Fruit fly (Drosophila melanogaster): ENCODE data around the gene Ir75a.

Ir75a gene

DNA sequence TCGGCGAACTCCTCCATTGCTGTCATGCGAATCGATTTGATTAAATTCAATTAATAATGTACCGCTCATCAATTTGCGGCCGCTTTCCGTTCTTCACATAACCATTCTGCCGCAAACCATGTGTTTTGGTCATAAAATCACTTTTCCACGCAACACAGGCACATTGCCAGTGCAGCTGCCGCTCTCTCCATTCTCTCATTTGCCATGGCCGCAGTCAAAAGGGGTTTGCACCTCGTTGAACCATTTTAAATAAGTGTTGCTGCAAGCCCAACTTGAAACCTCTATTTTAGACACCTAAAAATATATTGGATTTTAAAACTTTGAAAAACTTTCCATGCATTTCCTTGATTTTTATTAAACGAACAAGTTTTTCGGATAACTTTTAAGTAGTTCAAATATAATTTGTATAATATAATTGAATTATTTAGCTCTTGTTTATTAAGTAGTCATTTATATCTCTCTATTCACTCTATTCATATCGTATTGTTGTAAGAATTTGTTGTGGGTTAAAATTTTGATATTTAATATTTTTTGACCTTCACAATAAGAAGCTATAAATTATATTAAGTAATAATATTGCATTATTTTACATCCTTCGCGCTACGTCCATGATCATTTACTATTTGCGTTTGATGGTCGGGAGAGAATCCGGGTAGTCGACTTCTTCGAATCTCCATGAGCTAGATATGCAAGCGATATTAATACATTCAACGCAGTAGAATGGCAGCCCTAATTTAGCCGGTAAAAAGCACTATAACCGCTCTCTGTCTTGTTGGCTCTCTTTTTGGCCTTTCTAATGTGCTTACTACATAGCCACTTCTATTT lies 39.1 kb upstream of the Ir75a start, which contains the start of gene CG5535 (continued):
- TF ChIP-seq fd59A (GFP tag; optimal IDR thresholded peaks at IDR 0.05) (peak; percentile 60), CG3032 (tag; optimal IDR thresholded peaks at IDR 0.05) (peak; percentile 75), CG11762 (GFP tag; optimal IDR thresholded peaks at IDR 0.05; ENCODE audit: insufficient read depth) (peak; percentile 47), CG4318 (GFP tag; optimal IDR thresholded peaks at IDR 0.05) (peak; percentile 88), CG8119 (GFP tag; IDR thresholded peaks at IDR 0.05) (peak; percentile 77), Sox14 (GFP tag; optimal IDR thresholded peaks at IDR 0.05) (peak; percentile 41), vri (GFP tag; optimal IDR thresholded peaks at IDR 0.05) (peak; percentile 12), cyc (GFP tag; optimal IDR thresholded peaks at IDR 0.05) (peak; percentile 2), pdm3 (GFP tag; optimal IDR thresholded peaks at IDR 0.05) (peak; percentile 64), fkh (GFP tag; optimal IDR thresholded peaks at IDR 0.05) (peak; percentile 68), Eip78C (GFP tag) (peak; percentile 90), CG10669 (GFP tag; optimal IDR thresholded peaks at IDR 0.05) (peak; percentile 57), CG10631 (GFP tag; optimal IDR thresholded peaks at IDR 0.05) (peak; percentile 83), dac (GFP tag; optimal IDR thresholded peaks at IDR 0.05) (peak; percentile 60), Ets21C (GFP tag; optimal IDR thresholded peaks at IDR 0.05) (no peak), CG16779 (tag; optimal IDR thresholded peaks at IDR 0.05) (peak; percentile 74), CG34406 (GFP tag; optimal IDR thresholded peaks at IDR 0.05) (peak; percentile 56), dsx (GFP tag; optimal IDR thresholded peaks at IDR 0.05; ENCODE audit: poor library complexity, severe bottlenecking) (peak; percentile 50), CG9139 (GFP tag; optimal IDR thresholded peaks at IDR 0.05) (peak; percentile 50), CG6854 (GFP tag; optimal IDR thresholded peaks at IDR 0.05) (no peak)

DNA sequence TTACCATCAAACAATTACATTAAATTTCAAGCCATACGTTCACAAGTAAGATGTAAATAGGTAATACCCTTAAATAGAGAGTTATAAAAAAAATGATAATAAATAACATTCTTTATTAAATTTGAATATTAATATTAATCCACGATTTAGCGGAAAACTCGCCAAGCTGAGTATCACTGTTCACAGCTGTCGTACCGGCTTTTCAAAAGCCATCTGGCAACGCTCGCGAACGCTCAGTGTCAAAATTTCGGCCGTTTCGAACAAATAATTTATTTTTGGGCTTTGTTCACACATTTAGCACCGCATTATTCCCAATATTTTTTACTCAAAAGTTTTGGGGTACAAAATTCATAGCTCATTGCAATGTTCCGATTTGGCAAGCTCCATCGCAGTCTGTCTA lies 31.8 kb upstream of the Ir75a start, which contains the start of gene TrpRS-m:
TrpRS-m (plus strand) TSS at position 211 of the 400 bp plus-strand sequence.
- TF ChIP-seq CG34406 (GFP tag; optimal IDR thresholded peaks at IDR 0.05) (no peak), Sox14 (GFP tag; optimal IDR thresholded peaks at IDR 0.05) (peak; percentile 6), CG6276 (GFP tag; optimal IDR thresholded peaks at IDR 0.05) (no peak), Smox (GFP tag; optimal IDR thresholded peaks at IDR 0.05) (no peak), achi (GFP tag; optimal IDR thresholded peaks at IDR 0.05) (peak; percentile 81), pdm3 (GFP tag; optimal IDR thresholded peaks at IDR 0.05) (no peak), esn (GFP tag; optimal IDR thresholded peaks at IDR 0.05) (peak; percentile 6), Eip93F (GFP tag; optimal IDR thresholded peaks at IDR 0.05) (peak; percentile 9), Eip78C (GFP tag) (peak; percentile 32)

DNA sequence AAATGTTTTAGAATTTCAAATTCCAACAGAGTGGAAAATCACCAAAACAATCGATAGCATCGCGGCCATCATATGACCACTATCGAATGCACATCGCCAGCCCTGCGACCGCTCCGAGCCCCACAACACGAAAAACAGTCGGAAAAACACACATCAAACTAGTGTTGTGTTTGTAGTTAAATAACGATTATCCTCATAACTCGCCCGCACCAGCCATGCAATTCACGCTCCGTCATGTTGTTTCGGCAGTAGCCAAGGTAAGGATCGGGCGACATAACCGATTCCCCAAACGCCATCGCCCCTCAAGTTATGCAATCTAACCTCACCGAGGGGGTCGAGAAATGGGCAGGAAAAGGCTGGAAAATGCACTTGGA lies 29.2 kb upstream of the Ir75a start:
- peak; percentile 0 for TF ChIP-seq CG31627 (GFP tag; optimal IDR thresholded peaks at IDR 0.05)
- TF ChIP-seq Eip78C (GFP tag), result peak; percentile 46
- peak; percentile 15 for TF ChIP-seq esn (GFP tag; optimal IDR thresholded peaks at IDR 0.05)
- no peak for TF ChIP-seq Smox (GFP tag; optimal IDR thresholded peaks at IDR 0.05)
- TF ChIP-seq dsx (GFP tag; optimal IDR thresholded peaks at IDR 0.05; ENCODE audit: poor library complexity, severe bottlenecking), result no peak
- TF ChIP-seq vri (GFP tag; optimal IDR thresholded peaks at IDR 0.05), result peak; percentile 87
- no peak for TF ChIP-seq Sox15 (GFP tag; optimal IDR thresholded peaks at IDR 0.05)

DNA sequence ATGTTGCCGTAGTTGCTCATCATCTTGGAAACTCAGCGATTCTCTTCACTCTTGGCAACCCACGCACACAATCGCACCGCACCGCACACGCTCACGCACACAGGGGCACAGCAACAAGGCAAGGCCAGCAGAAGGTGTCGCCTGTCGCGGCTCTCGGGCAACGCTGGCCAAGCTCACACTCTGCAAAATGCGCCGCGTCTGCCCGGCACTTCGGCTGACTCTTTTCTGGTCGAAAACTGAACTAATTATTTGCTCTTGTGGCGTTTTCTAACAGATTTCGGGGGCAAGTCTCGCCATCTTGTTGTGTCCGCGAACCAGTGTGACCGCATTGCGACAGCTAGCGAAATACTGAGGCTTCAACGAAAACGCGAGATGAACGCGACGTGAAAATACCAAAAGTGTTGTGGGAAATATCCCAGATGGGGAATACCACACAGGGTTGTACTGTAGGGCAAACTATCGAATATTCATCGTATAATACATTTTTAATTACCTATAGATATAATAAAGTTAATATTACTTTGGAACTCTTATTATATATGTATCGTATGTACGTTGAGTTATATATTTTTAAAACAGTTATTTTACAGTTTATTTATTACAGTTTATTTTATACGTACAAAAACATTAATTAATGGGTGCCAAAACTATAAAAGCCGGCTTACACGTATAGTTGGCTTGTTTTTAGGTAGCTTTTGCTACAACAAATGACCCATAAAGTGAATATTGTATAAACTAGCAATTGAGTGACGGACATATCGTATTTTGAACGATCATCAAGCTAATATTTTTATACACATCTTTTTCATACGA lies 28.7 kb upstream of the Ir75a start, which contains the start of the genes MED19 and CG7430:
MED19 (minus strand) TSS at position 333 of the 813 bp plus-strand sequence.
CG7430 (plus strand) TSS at position 748 of the 813 bp plus-strand sequence.
- no peak for TF ChIP-seq CG32006 (GFP tag; optimal IDR thresholded peaks at IDR 0.05)
- TF ChIP-seq acj6 (GFP tag; optimal IDR thresholded peaks at IDR 0.05), result no peak
- no peak for TF ChIP-seq spab (GFP tag; optimal IDR thresholded peaks at IDR 0.05)
- peak; percentile 2 for TF ChIP-seq cyc (GFP tag; optimal IDR thresholded peaks at IDR 0.05)
- peak; percentile 33; the same call in 1 of the 3 replicates for TF ChIP-seq CG8119 (GFP tag; IDR thresholded peaks at IDR 0.05)
- peak; percentile 79 for TF ChIP-seq CG6854 (GFP tag; optimal IDR thresholded peaks at IDR 0.05)
- no peak for TF ChIP-seq achi (GFP tag; optimal IDR thresholded peaks at IDR 0.05)
- TF ChIP-seq esn (GFP tag; optimal IDR thresholded peaks at IDR 0.05), result peak; percentile 20
- no peak for TF ChIP-seq CG3919 (GFP tag; optimal IDR thresholded peaks at IDR 0.05)
- peak; percentile 10 for TF ChIP-seq CG1621 (tag; optimal IDR thresholded peaks at IDR 0.05)
- TF ChIP-seq Ets21C (GFP tag; optimal IDR thresholded peaks at IDR 0.05), result no peak
- TF ChIP-seq CG6163 (GFP tag; IDR thresholded peaks at IDR 0.05), result peak; percentile 46; the same call in 1 of the 3 replicates
- TF ChIP-seq lz (GFP tag; optimal IDR thresholded peaks at IDR 0.05), result peak; percentile 19
- no peak for TF ChIP-seq CG11294 (GFP tag; IDR thresholded peaks at IDR 0.05)
- TF ChIP-seq Eip93F (GFP tag; optimal IDR thresholded peaks at IDR 0.05), result no peak
- TF ChIP-seq vri (GFP tag; optimal IDR thresholded peaks at IDR 0.05), result peak; percentile 23
- no peak for TF ChIP-seq fd59A (GFP tag; optimal IDR thresholded peaks at IDR 0.05)
- TF ChIP-seq CG34406 (GFP tag; optimal IDR thresholded peaks at IDR 0.05), result no peak
- TF ChIP-seq Hr39 (GFP tag; optimal IDR thresholded peaks at IDR 0.05), result no peak
- TF ChIP-seq Sox14 (GFP tag; optimal IDR thresholded peaks at IDR 0.05), result no peak
- TF ChIP-seq dac (GFP tag; optimal IDR thresholded peaks at IDR 0.05), result no peak
- TF ChIP-seq Blimp-1 (GFP tag; optimal IDR thresholded peaks at IDR 0.05), result no peak
- no peak for TF ChIP-seq CG10631 (GFP tag; optimal IDR thresholded peaks at IDR 0.05)
- TF ChIP-seq CG8632 (GFP tag; optimal IDR thresholded peaks at IDR 0.05), result peak; percentile 7
- no peak for TF ChIP-seq Sox102F (GFP tag; optimal IDR thresholded peaks at IDR 0.05)

Measured in whole organism, prepupa.